Worm (Caenorhabditis elegans) whole organism, late embryonic: ENCODE measurements around the gene C56C10.9.

Source experiments
- che-1 ChIP-seq: sonication (generic microtip); optimal IDR thresholded peaks from 2 replicates; lab custom pipeline; 2016; ENCODE audit warnings: mild to moderate bottlenecking, missing genetic modification characterization, missing compliant biosample characterization
- dve-1 ChIP-seq: sonication (generic microtip); optimal IDR thresholded peaks from 2 replicates; lab custom pipeline; 2017; ENCODE audit warnings: antibody characterized with exemption, mild to moderate bottlenecking, missing genetic modification characterization, missing compliant biosample characterization
- fkh-10 ChIP-seq: fragments of 150-350 bp; optimal IDR thresholded peaks from 2 replicates; lab custom pipeline; 2014; ENCODE audit warnings: missing biosample characterization, missing genetic modification reagents, missing genetic modification characterization
- hlh-8 ChIP-seq: sonication (generic microtip); optimal IDR thresholded peaks from 2 replicates; lab custom pipeline; 2016; ENCODE audit warnings: missing genotype, missing genetic modification characterization, missing compliant biosample characterization
- lim-6 ChIP-seq: sonication (generic microtip); optimal IDR thresholded peaks from 2 replicates; lab custom pipeline; 2016; ENCODE audit warnings: missing genetic modification characterization, missing compliant biosample characterization
- mec-3 ChIP-seq: sonication (generic microtip); optimal IDR thresholded peaks from 2 replicates; lab custom pipeline; 2016; ENCODE audit warnings: borderline replicate concordance, missing genetic modification characterization, missing compliant biosample characterization
- pqm-1 ChIP-seq: sonication (generic microtip); optimal IDR thresholded peaks from 2 replicates; lab custom pipeline; 2016; ENCODE audit warnings: missing genetic modification characterization, missing compliant biosample characterization
- tbx-2 ChIP-seq: sonication (generic microtip); optimal IDR thresholded peaks from 2 replicates; lab custom pipeline; 2016; ENCODE audit warnings: missing genetic modification characterization, missing compliant biosample characterization

ce11 chrII:6616770-6617169 lies 24.6 kb upstream of the C56C10.9 start, which contains the start of gene klf-3:
- TF ChIP-seq fkh-10 (GFP tag; lab: Kevin White, UChicago) (no peak), hlh-8 (tag; lab: Kevin White, UChicago) (no peak), che-1 (tag; lab: Kevin White, UChicago) (no peak), dve-1 (no peak), mec-3 (tag; lab: Kevin White, UChicago) (no peak), pqm-1 (tag; lab: Kevin White, UChicago) (no peak), lim-6 (tag; lab: Kevin White, UChicago) (no peak), tbx-2 (no peak)
